Worm (Caenorhabditis elegans) whole organism, L3 larva: Measurements from ENCODE around the gene R11E3.19.

ENCODE experiments used
- R02D3.7 ChIP-seq: fragments of 150-350 bp; optimal IDR thresholded peaks from 2 replicates; lab custom pipeline; 2014; ENCODE audit warnings: missing biosample characterization, missing genetic modification characterization
- ZK546.5 ChIP-seq: sonication (generic microtip); optimal IDR thresholded peaks from 2 replicates; lab custom pipeline; 2017; ENCODE audit warnings: missing biosample characterization, missing genetic modification characterization
- ama-1 ChIP-seq: fragments of 150-350 bp; optimal IDR thresholded peaks from 2 replicates; lab custom pipeline; 2018
- ceh-16 ChIP-seq: sonication (generic microtip); optimal IDR thresholded peaks from 2 replicates; lab custom pipeline; 2017; ENCODE audit warnings: missing biosample characterization, missing genetic modification characterization
- ceh-28 ChIP-seq: fragments of 150-350 bp; optimal IDR thresholded peaks from 2 replicates; lab custom pipeline; 2014; ENCODE audit warnings: missing biosample characterization, missing genetic modification reagents, missing genetic modification characterization
- ceh-82 ChIP-seq: fragments of 150-350 bp; optimal IDR thresholded peaks from 2 replicates; lab custom pipeline; 2014; ENCODE audit warnings: missing biosample characterization, missing genetic modification characterization
- daf-12 ChIP-seq: fragments of 150-350 bp; optimal IDR thresholded peaks from 2 replicates; lab custom pipeline; 2014; ENCODE audit warnings: missing biosample characterization, missing genetic modification reagents, missing genetic modification characterization
- egl-27 ChIP-seq: sonication (generic microtip); optimal IDR thresholded peaks from 4 replicates; lab custom pipeline; 2017; ENCODE audit warnings: missing biosample characterization, missing genetic modification reagents, missing genetic modification characterization
- egl-5 ChIP-seq: fragments of 150-350 bp; optimal IDR thresholded peaks from 2 replicates; lab custom pipeline; 2017; ENCODE audit warnings: missing biosample characterization, missing genetic modification reagents, missing genetic modification characterization, inconsistent platforms
- elt-1 ChIP-seq: fragments of 150-350 bp; optimal IDR thresholded peaks from 2 replicates; lab custom pipeline; 2014; ENCODE audit warnings: missing biosample characterization, missing genetic modification characterization
- elt-2 ChIP-seq: sonication (generic microtip); optimal IDR thresholded peaks from 2 replicates; lab custom pipeline; 2016; ENCODE audit warnings: missing genetic modification reagents, mild to moderate bottlenecking, missing genetic modification characterization, missing compliant biosample characterization
- elt-3 ChIP-seq, 3 experiments: fragments of 150-350 bp in 1 of 3; sonication (generic microtip) in 2 of 3; optimal IDR thresholded peaks; 2 replicates in 2 of 3; 4 replicates in 1 of 3; lab custom pipeline; 2014 to 2017; ENCODE audit warnings: missing biosample characterization in 3 of 3, missing genetic modification characterization in 3 of 3
- fkh-10 ChIP-seq: sonication (generic microtip); optimal IDR thresholded peaks from 2 replicates; lab custom pipeline; 2017; ENCODE audit warnings: missing biosample characterization, missing genetic modification reagents, missing genetic modification characterization
- fos-1 ChIP-seq: fragments of 150-350 bp; optimal IDR thresholded peaks from 2 replicates; lab custom pipeline; 2014; ENCODE audit warnings: missing biosample characterization, missing genetic modification characterization
- hmg-11 ChIP-seq: sonication (generic microtip); optimal IDR thresholded peaks from 2 replicates; lab custom pipeline; 2016; ENCODE audit warnings: missing genetic modification characterization, missing compliant biosample characterization
- lin-15B ChIP-seq: fragments of 150-350 bp; optimal IDR thresholded peaks from 2 replicates; lab custom pipeline; 2014; ENCODE audit warnings: missing biosample characterization, missing genetic modification characterization
- lin-39 ChIP-seq: fragments of 150-350 bp; optimal IDR thresholded peaks from 2 replicates; lab custom pipeline; 2018; ENCODE audit warnings: missing biosample characterization, missing genetic modification reagents, missing genetic modification characterization
- lsy-12 ChIP-seq: sonication (generic microtip); optimal IDR thresholded peaks from 2 replicates; lab custom pipeline; 2016; ENCODE audit warnings: mild to moderate bottlenecking, missing genetic modification characterization, missing compliant biosample characterization
- mml-1 ChIP-seq: fragments of 150-350 bp; sonication (generic microtip); optimal IDR thresholded peaks from 3 replicates; lab custom pipeline; 2014; ENCODE audit warnings: missing biosample characterization, missing genetic modification characterization
- nfya-1 ChIP-seq: sonication (generic microtip); optimal IDR thresholded peaks from 2 replicates; lab custom pipeline; 2017; ENCODE audit warnings: missing genetic modification characterization, mild to moderate bottlenecking, missing compliant biosample characterization, antibody characterized with exemption, moderate library complexity; ENCODE audit not compliant: insufficient read depth
- nhr-11 ChIP-seq: fragments of 150-350 bp; optimal IDR thresholded peaks from 2 replicates; lab custom pipeline; 2014; ENCODE audit warnings: missing biosample characterization, missing genetic modification characterization
- nhr-12 ChIP-seq: fragments of 150-350 bp; optimal IDR thresholded peaks from 2 replicates; lab custom pipeline; 2014; ENCODE audit warnings: missing biosample characterization, missing genetic modification characterization
- nhr-23 ChIP-seq: fragments of 150-350 bp; optimal IDR thresholded peaks from 2 replicates; lab custom pipeline; 2014; ENCODE audit warnings: missing biosample characterization, missing genetic modification reagents, missing genetic modification characterization
- nhr-237 ChIP-seq: fragments of 150-350 bp; optimal IDR thresholded peaks from 2 replicates; lab custom pipeline; 2014; ENCODE audit warnings: missing biosample characterization, missing genetic modification characterization
- nhr-25 ChIP-seq: sonication (generic microtip); optimal IDR thresholded peaks from 2 replicates; lab custom pipeline; 2017; ENCODE audit warnings: missing biosample characterization, missing genetic modification characterization
- nhr-28 ChIP-seq: fragments of 150-350 bp; optimal IDR thresholded peaks from 2 replicates; lab custom pipeline; 2014; ENCODE audit warnings: missing biosample characterization, missing genetic modification characterization
- nhr-43 ChIP-seq: sonication (generic microtip); optimal IDR thresholded peaks from 2 replicates; lab custom pipeline; 2016; ENCODE audit warnings: mild to moderate bottlenecking, missing genetic modification characterization, missing compliant biosample characterization; ENCODE audit not compliant: poor library complexity, severe bottlenecking
- nhr-67 ChIP-seq: fragments of 150-350 bp; optimal IDR thresholded peaks from 2 replicates; lab custom pipeline; 2014; ENCODE audit warnings: missing biosample characterization, missing genetic modification characterization
- nhr-76 ChIP-seq: fragments of 150-350 bp; sonication (generic microtip); optimal IDR thresholded peaks from 5 replicates; lab custom pipeline; 2014; ENCODE audit warnings: missing biosample characterization, missing genetic modification characterization
- nhr-77 ChIP-seq: fragments of 150-350 bp; optimal IDR thresholded peaks from 2 replicates; lab custom pipeline; 2014; ENCODE audit warnings: missing biosample characterization, missing genetic modification characterization
- pha-4 ChIP-seq: fragments of 150-350 bp; optimal IDR thresholded peaks from 2 replicates; lab custom pipeline; 2014; ENCODE audit warnings: missing biosample characterization, missing genetic modification reagents, missing genetic modification characterization
- pqm-1 ChIP-seq: fragments of 150-350 bp; optimal IDR thresholded peaks from 2 replicates; lab custom pipeline; 2017; ENCODE audit warnings: missing biosample characterization, missing genetic modification characterization, inconsistent platforms
- sea-2 ChIP-seq: fragments of 150-350 bp; sonication (generic microtip); optimal IDR thresholded peaks from 4 replicates; lab custom pipeline; 2014; ENCODE audit warnings: missing biosample characterization, missing genetic modification reagents, missing genetic modification characterization
- snpc-4 ChIP-seq: fragments of 150-350 bp; optimal IDR thresholded peaks from 2 replicates; lab custom pipeline; 2014; ENCODE audit warnings: missing biosample characterization, missing genetic modification characterization
- tbx-2 ChIP-seq: sonication (generic microtip); optimal IDR thresholded peaks from 2 replicates; lab custom pipeline; 2016; ENCODE audit warnings: mild to moderate bottlenecking, missing genetic modification characterization, missing compliant biosample characterization
- unc-39 ChIP-seq: sonication (generic microtip); optimal IDR thresholded peaks from 4 replicates; lab custom pipeline; 2017; ENCODE audit warnings: missing biosample characterization, missing genetic modification characterization
- unc-62 ChIP-seq: fragments of 150-350 bp; sonication (generic microtip); optimal IDR thresholded peaks from 4 replicates; lab custom pipeline; 2014; ENCODE audit warnings: missing biosample characterization, missing genetic modification reagents, missing genetic modification characterization
- zag-1 ChIP-seq: fragments of 150-350 bp; optimal IDR thresholded peaks from 2 replicates; lab custom pipeline; 2014; ENCODE audit warnings: missing biosample characterization, missing genetic modification characterization
- ztf-11 ChIP-seq: fragments of 150-350 bp; optimal IDR thresholded peaks from 2 replicates; lab custom pipeline; 2014; ENCODE audit warnings: missing biosample characterization, missing genetic modification characterization
- ztf-4 ChIP-seq: fragments of 150-350 bp; optimal IDR thresholded peaks from 2 replicates; lab custom pipeline; 2014; ENCODE audit warnings: missing biosample characterization, missing genetic modification characterization

R11E3.19 gene

DNA sequence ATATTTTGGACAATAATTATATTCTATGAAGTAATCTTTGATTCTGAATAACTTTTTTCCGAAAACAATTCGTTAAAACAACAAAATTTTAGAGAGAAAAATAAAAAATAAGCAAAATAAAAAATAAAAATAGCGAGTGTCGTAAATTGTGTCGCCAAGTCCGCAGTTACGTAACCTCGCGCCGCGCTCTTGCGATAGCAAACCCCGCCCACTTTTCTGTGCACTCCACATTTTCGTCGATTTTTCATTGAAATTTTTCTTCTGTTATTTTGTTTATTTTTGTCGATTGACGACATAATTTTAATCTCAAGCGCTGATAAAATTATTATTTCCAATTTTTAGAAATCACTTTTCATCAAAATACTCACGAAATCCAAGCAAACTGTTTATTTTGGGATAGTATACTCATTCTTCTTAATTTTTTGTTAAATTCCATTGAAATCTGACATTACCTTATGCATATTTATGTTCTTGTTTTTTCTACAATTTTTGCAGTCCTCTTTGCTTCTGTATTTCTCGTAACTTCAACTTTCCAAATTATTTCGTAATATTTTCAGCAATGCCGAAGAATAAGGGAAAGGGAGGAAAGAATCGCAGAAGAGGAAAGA, 34.6 kb upstream of the R11E3.19 start, which contains the start of gene eif-1.A (continued):
- TF ChIP-seq nfya-1 (tag; lab: Kevin White, UChicago) (peak; percentile 77), egl-5 (tag; lab: Kevin White, UChicago) (no peak), egl-27 (tag; lab: Kevin White, UChicago) (no peak), hmg-11 (tag; lab: Kevin White, UChicago) (peak; percentile 77), nhr-76 (tag; lab: Kevin White, UChicago) (no peak), nhr-11 (tag; lab: Kevin White, UChicago) (no peak), lsy-12 (no peak), ceh-28 (no peak), nhr-43 (peak; percentile 27), tbx-2 (tag; lab: Kevin White, UChicago) (no peak), lin-15B (tag; lab: Kevin White, UChicago) (peak; percentile 74), elt-3 (tag; optimal IDR thresholded peaks at IDR 0.05; lab: Kevin White, UChicago) (no peak), fos-1 (tag; lab: Kevin White, UChicago) (no peak), sea-2 (GFP tag; lab: Kevin White, UChicago) (no peak), nhr-25 (tag; lab: Kevin White, UChicago) (no peak), ztf-11 (no peak), snpc-4 (tag; lab: Kevin White, UChicago) (peak; percentile 79), ztf-4 (tag; lab: Kevin White, UChicago) (no peak), nhr-28 (tag; lab: Kevin White, UChicago) (no peak), nhr-23 (tag; lab: Kevin White, UChicago) (peak; percentile 63), R02D3.7 (peak; percentile 39)

- TF ChIP-seq unc-39 (tag; lab: Kevin White, UChicago), result no peak
- no peak for TF ChIP-seq pha-4 (tag; lab: Kevin White, UChicago)
- TF ChIP-seq R02D3.7, result no peak
- TF ChIP-seq elt-1 (tag; lab: Kevin White, UChicago), result no peak
- TF ChIP-seq lin-39 (tag; lab: Kevin White, UChicago), result no peak
- no peak for TF ChIP-seq ama-1 (lab: Kevin White, UChicago)
- TF ChIP-seq tbx-2 (tag; lab: Kevin White, UChicago), result no peak
- no peak for TF ChIP-seq mml-1 (tag; lab: Kevin White, UChicago)
- TF ChIP-seq fkh-10 (GFP tag; lab: Kevin White, UChicago), result no peak
- TF ChIP-seq nhr-67 (tag; lab: Kevin White, UChicago), result no peak
- no peak for TF ChIP-seq nhr-12 (tag; lab: Kevin White, UChicago)
- no peak for TF ChIP-seq nhr-11 (tag; lab: Kevin White, UChicago)
- TF ChIP-seq nhr-25 (tag; lab: Kevin White, UChicago), result no peak
- TF ChIP-seq egl-27 (tag; lab: Kevin White, UChicago), result no peak
- no peak for TF ChIP-seq nhr-77 (tag; lab: Kevin White, UChicago)
- TF ChIP-seq pqm-1 (tag; lab: Kevin White, UChicago), result no peak
- TF ChIP-seq sea-2 (GFP tag; lab: Kevin White, UChicago), result no peak
Measured at ce11 chrIV:4809813-4810212, 33.9 kb upstream of the R11E3.19 start, which contains the start of gene H06H21.37. Gene H06H21.37, minus strand, starts transcription at chrIV:4809974.

DNA sequence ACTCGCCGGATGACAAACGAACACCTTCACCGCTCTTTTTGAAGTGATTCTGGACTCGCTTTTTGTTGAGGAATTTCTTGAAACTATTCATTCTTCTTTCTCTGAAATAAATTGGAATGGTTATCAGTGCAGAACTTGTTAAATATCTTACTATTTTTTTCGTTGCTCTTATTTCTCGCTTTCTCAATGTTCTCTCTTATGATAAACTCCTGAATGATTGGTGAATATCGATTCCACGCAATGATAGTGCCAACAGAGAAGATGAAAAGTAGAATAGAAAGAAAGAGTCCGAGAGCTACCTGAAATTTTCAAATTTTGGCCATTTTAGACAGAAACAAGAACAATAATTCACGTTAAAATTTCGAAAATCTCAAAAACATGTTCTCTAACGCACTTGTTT, 33.5 kb upstream of the R11E3.19 start, which contains the start of gene ubxn-6:
TSS of gene ubxn-6 (minus strand) at position 101 of the 400 bp plus-strand sequence.
- TF ChIP-seq egl-27 (tag; lab: Kevin White, UChicago) (no peak), fkh-10 (GFP tag; lab: Kevin White, UChicago) (no peak), nhr-25 (tag; lab: Kevin White, UChicago) (no peak), nhr-76 (tag; lab: Kevin White, UChicago) (no peak), ama-1 (lab: Kevin White, UChicago) (no peak), unc-62 (GFP tag; lab: Kevin White, UChicago) (no peak), pha-4 (tag; lab: Kevin White, UChicago) (no peak), ceh-28 (no peak)
- TF ChIP-seq, all 47 proteins: peak for 0

DNA sequence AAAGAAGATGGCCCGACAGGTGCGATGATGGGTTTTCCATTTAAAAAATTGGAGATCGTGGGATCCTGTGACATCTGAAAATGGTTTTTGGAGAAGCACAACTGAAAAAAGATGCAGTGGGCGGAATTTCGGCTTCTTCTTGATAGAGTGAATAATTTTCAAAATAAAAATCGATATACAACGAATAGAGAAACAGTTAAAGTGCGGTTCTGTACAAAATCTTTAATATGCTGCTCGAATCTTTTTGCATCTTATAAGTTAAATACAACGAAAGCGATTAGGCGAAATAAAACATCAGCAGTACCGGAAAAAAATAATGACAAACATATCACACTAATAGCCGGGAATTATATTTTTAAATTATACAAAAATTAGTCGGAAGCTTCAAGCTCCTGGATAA, 31.3 kb upstream of the R11E3.19 start, which contains the start of gene H06H21.11:
TSS of gene H06H21.11 (minus strand) at position 101 of the 400 bp plus-strand sequence.
- no peak for TF ChIP-seq nhr-25 (tag; lab: Kevin White, UChicago)
- TF ChIP-seq zag-1 (tag; lab: Kevin White, UChicago), result no peak
- TF ChIP-seq nhr-76 (tag; lab: Kevin White, UChicago), result no peak
- TF ChIP-seq nhr-67 (tag; lab: Kevin White, UChicago), result no peak
- no peak for TF ChIP-seq fos-1 (tag; lab: Kevin White, UChicago)
- no peak for TF ChIP-seq ceh-16 (tag; lab: Kevin White, UChicago)
- TF ChIP-seq nhr-77 (tag; lab: Kevin White, UChicago), result no peak
- TF ChIP-seq unc-62 (GFP tag; lab: Kevin White, UChicago), result no peak
- TF ChIP-seq elt-1 (tag; lab: Kevin White, UChicago), result no peak
- TF ChIP-seq ZK546.5 (tag; lab: Kevin White, UChicago), result no peak
- TF ChIP-seq ztf-4 (tag; lab: Kevin White, UChicago), result no peak
- no peak for TF ChIP-seq nhr-237 (tag; lab: Kevin White, UChicago)
- no peak for TF ChIP-seq elt-2 (tag; lab: Kevin White, UChicago)
- TF ChIP-seq ceh-82 (tag; lab: Kevin White, UChicago), result no peak
- TF ChIP-seq mml-1 (tag; lab: Kevin White, UChicago), result no peak
- no peak for TF ChIP-seq daf-12 (tag; lab: Kevin White, UChicago)
